Worm (Caenorhabditis elegans) whole organism, L3 larva: Measurements from ENCODE around the gene C02F12.5.

Experiments used
- ama-1 ChIP-seq: fragments of 150-350 bp; optimal IDR thresholded peaks from 2 replicates; lab custom pipeline; 2018
- ceh-82 ChIP-seq: fragments of 150-350 bp; optimal IDR thresholded peaks from 2 replicates; lab custom pipeline; 2014; ENCODE audit warnings: missing biosample characterization, missing genetic modification characterization
- elt-1 ChIP-seq: fragments of 150-350 bp; optimal IDR thresholded peaks from 2 replicates; lab custom pipeline; 2014; ENCODE audit warnings: missing biosample characterization, missing genetic modification characterization
- fos-1 ChIP-seq: fragments of 150-350 bp; optimal IDR thresholded peaks from 2 replicates; lab custom pipeline; 2014; ENCODE audit warnings: missing biosample characterization, missing genetic modification characterization
- jun-1 ChIP-seq: fragments of 150-350 bp; optimal IDR thresholded peaks from 2 replicates; lab custom pipeline; 2014; ENCODE audit warnings: missing biosample characterization, missing genetic modification reagents, missing genetic modification characterization
- nhr-12 ChIP-seq: fragments of 150-350 bp; optimal IDR thresholded peaks from 2 replicates; lab custom pipeline; 2014; ENCODE audit warnings: missing biosample characterization, missing genetic modification characterization
- nhr-43 ChIP-seq: sonication (generic microtip); optimal IDR thresholded peaks from 2 replicates; lab custom pipeline; 2016; ENCODE audit warnings: mild to moderate bottlenecking, missing genetic modification characterization, missing compliant biosample characterization; ENCODE audit not compliant: poor library complexity, severe bottlenecking
- nhr-77 ChIP-seq: fragments of 150-350 bp; optimal IDR thresholded peaks from 2 replicates; lab custom pipeline; 2014; ENCODE audit warnings: missing biosample characterization, missing genetic modification characterization
- pqm-1 ChIP-seq: fragments of 150-350 bp; optimal IDR thresholded peaks from 2 replicates; lab custom pipeline; 2017; ENCODE audit warnings: missing biosample characterization, missing genetic modification characterization, inconsistent platforms
- skn-1 ChIP-seq: fragments of 150-350 bp; optimal IDR thresholded peaks from 2 replicates; lab custom pipeline; 2014; ENCODE audit warnings: missing biosample characterization, missing genetic modification characterization
- unc-62 ChIP-seq: fragments of 150-350 bp; sonication (generic microtip); optimal IDR thresholded peaks from 4 replicates; lab custom pipeline; 2014; ENCODE audit warnings: missing biosample characterization, missing genetic modification reagents, missing genetic modification characterization
- ztf-11 ChIP-seq: fragments of 150-350 bp; optimal IDR thresholded peaks from 2 replicates; lab custom pipeline; 2014; ENCODE audit warnings: missing biosample characterization, missing genetic modification characterization

DNA sequence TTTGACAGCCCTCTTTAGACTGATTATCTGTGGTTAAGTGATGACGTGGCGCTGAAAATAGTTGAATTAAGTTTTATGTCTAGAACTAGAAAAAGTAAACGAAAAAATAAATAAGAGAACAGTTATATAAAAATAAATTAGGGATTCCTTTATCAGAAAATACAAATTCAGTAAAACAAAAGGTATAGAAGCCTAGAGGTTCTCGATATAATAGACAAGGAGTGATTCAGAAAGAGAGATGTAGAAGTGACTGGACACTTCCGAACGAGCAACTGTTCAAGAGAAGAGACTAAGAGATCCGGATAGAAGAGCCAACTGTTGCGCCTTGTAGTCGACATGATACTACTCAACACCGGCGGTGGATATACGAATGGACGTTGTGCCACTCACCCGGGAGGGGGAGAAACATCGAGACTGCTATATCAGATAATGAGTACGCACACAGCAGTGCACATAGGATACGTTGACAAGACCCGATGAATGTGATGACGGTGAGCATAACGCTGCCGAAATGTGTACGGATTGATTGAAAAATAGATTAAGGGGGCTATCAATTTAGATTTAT, 17.3 kb upstream of the C02F12.5 start, which contains the start of gene tag-278:
- TF ChIP-seq fos-1 (tag; lab: Kevin White, UChicago) (no peak), skn-1 (tag; lab: Kevin White, UChicago) (no peak), nhr-77 (no peak), ztf-11 (tag; lab: Kevin White, UChicago) (no peak), pqm-1 (no peak), unc-62 (no peak), nhr-43 (tag; lab: Kevin White, UChicago) (no peak), jun-1 (tag; lab: Kevin White, UChicago) (no peak), ceh-82 (tag; lab: Kevin White, UChicago) (no peak), nhr-12 (tag; lab: Kevin White, UChicago) (no peak), ama-1 (lab: Kevin White, UChicago) (no peak), elt-1 (tag; lab: Kevin White, UChicago) (no peak)
